Fruit fly (Drosophila melanogaster): ENCODE results near the gene IFT46.

IFT46 gene

dm6 chr2L:18617003-18617402 lies 1.1 kb upstream of the IFT46 start, which contains the start of gene MESR3 (continued):
- peak; percentile 17 for TF ChIP-seq CG33557 (GFP tag; optimal IDR thresholded peaks at IDR 0.05)
- peak; percentile 90 for TF ChIP-seq Xrp1 (GFP tag; IDR thresholded peaks at IDR 0.05)
- TF ChIP-seq Ptx1 (GFP tag; IDR thresholded peaks at IDR 0.05): no peak; the same call in 1 of the 2 replicates
- TF ChIP-seq CG32532 (GFP tag; IDR thresholded peaks at IDR 0.05): peak; percentile 89
- TF ChIP-seq unc-4 (GFP tag; IDR thresholded peaks at IDR 0.05; ENCODE audit: partially characterized antibody): no peak
- TF ChIP-seq CG14860 (GFP tag; IDR thresholded peaks at IDR 0.05; ENCODE audit: partially characterized antibody): no peak
- TF ChIP-seq Sry-β (GFP tag; optimal IDR thresholded peaks at IDR 0.05): no peak
- TF ChIP-seq eyg (GFP tag; optimal IDR thresholded peaks at IDR 0.05): no peak
- TF ChIP-seq Hr3 (GFP tag; optimal IDR thresholded peaks at IDR 0.05): peak; percentile 31
- TF ChIP-seq trem (tag; optimal IDR thresholded peaks at IDR 0.05): peak; percentile 76
- TF ChIP-seq pnt (GFP tag; optimal IDR thresholded peaks at IDR 0.05): no peak
- TF ChIP-seq CG1792 (GFP tag; optimal IDR thresholded peaks at IDR 0.05): peak; percentile 12
- peak; percentile 67 for TF ChIP-seq CG6254 (GFP tag; optimal IDR thresholded peaks at IDR 0.05)
- TF ChIP-seq CG8478 (optimal IDR thresholded peaks at IDR 0.05): no peak
- TF ChIP-seq unpg (GFP tag; optimal IDR thresholded peaks at IDR 0.05): peak; percentile 46
- peak; percentile 51 for TF ChIP-seq odd (GFP tag; optimal IDR thresholded peaks at IDR 0.05)
- TF ChIP-seq D19B (GFP tag; optimal IDR thresholded peaks at IDR 0.05): peak; percentile 66
- TF ChIP-seq exex (tag; optimal IDR thresholded peaks at IDR 0.05): peak; percentile 66
- peak; percentile 18; the same call in 1 of the 2 replicates for TF ChIP-seq seq (GFP tag; IDR thresholded peaks at IDR 0.05)
- TF ChIP-seq Hmx (GFP tag; optimal IDR thresholded peaks at IDR 0.05): no peak
- TF ChIP-seq CG7839 (tag; optimal IDR thresholded peaks at IDR 0.05): peak; percentile 82
- TF ChIP-seq CTCF (GFP tag; optimal IDR thresholded peaks at IDR 0.05): no peak
- no peak for TF ChIP-seq gsb-n (tag; optimal IDR thresholded peaks at IDR 0.05)
- peak; percentile 31 for TF ChIP-seq Ets65A (GFP tag)
- TF ChIP-seq fd64A (GFP tag; optimal IDR thresholded peaks at IDR 0.05): peak; percentile 24
- no peak for TF ChIP-seq eve (GFP tag; optimal IDR thresholded peaks at IDR 0.05)
- TF ChIP-seq CG14710 (tag; optimal IDR thresholded peaks at IDR 0.05): peak; percentile 74
- TF ChIP-seq Myb (GFP tag; optimal IDR thresholded peaks at IDR 0.05): no peak
- no peak for TF ChIP-seq zfh2 (GFP tag; optimal IDR thresholded peaks at IDR 0.05)
- TF ChIP-seq Opbp (GFP tag; IDR thresholded peaks at IDR 0.05; ENCODE audit: partially characterized antibody): 0 out of 3 replicates have a peak, but pooled peaks have one; percentile 46
- peak; percentile 17 for TF ChIP-seq wek (GFP tag; optimal IDR thresholded peaks at IDR 0.05)
- peak in 1 of 3 experiments; percentile 26 for TF ChIP-seq lola (GFP tag; optimal IDR thresholded peaks at IDR 0.05)
- peak; percentile 66 for TF ChIP-seq CG30403 (GFP tag; optimal IDR thresholded peaks at IDR 0.05)
- no peak for TF ChIP-seq mld (GFP tag; IDR thresholded peaks at IDR 0.05; ENCODE audit: partially characterized antibody)
- TF ChIP-seq CG18764 (GFP tag; optimal IDR thresholded peaks at IDR 0.05): peak; percentile 66
- peak; percentile 53 for TF ChIP-seq CG12659 (GFP tag; optimal IDR thresholded peaks at IDR 0.05)
- TF ChIP-seq her (GFP tag; optimal IDR thresholded peaks at IDR 0.05): peak; percentile 43
- TF ChIP-seq Eip74EF (GFP tag; optimal IDR thresholded peaks at IDR 0.05): peak in 1 of 2 experiments; percentile 68
- TF ChIP-seq CG7786 (GFP tag; optimal IDR thresholded peaks at IDR 0.05): no peak
- no peak for TF ChIP-seq CG11247 (GFP tag; IDR thresholded peaks at IDR 0.05)
- peak; percentile 63; the same call in 1 of the 2 replicates for TF ChIP-seq vvl (GFP tag; IDR thresholded peaks at IDR 0.05)
- no peak for TF ChIP-seq peb (GFP tag; IDR thresholded peaks at IDR 0.05)
- no peak for TF ChIP-seq slou (GFP tag; optimal IDR thresholded peaks at IDR 0.05)
- TF ChIP-seq Atf6 (GFP tag; IDR thresholded peaks at IDR 0.05): peak; percentile 75
- peak; percentile 57 for TF ChIP-seq scrt (GFP tag; optimal IDR thresholded peaks at IDR 0.05)
- no peak for TF ChIP-seq CG12236 (GFP tag; optimal IDR thresholded peaks at IDR 0.05)
- peak; percentile 30 for TF ChIP-seq CG5245 (GFP tag; optimal IDR thresholded peaks at IDR 0.05)
- TF ChIP-seq CG4328 (GFP tag; optimal IDR thresholded peaks at IDR 0.05): peak; percentile 66
- no peak for TF ChIP-seq CG7928 (GFP tag; optimal IDR thresholded peaks at IDR 0.05)
- TF ChIP-seq ATbp (GFP tag; optimal IDR thresholded peaks at IDR 0.05): peak; percentile 23
- peak; percentile 15 for TF ChIP-seq Dek (tag; optimal IDR thresholded peaks at IDR 0.05)
